Fruit fly (Drosophila melanogaster): ENCODE measurements around the gene chas.

Gene chas

DNA sequence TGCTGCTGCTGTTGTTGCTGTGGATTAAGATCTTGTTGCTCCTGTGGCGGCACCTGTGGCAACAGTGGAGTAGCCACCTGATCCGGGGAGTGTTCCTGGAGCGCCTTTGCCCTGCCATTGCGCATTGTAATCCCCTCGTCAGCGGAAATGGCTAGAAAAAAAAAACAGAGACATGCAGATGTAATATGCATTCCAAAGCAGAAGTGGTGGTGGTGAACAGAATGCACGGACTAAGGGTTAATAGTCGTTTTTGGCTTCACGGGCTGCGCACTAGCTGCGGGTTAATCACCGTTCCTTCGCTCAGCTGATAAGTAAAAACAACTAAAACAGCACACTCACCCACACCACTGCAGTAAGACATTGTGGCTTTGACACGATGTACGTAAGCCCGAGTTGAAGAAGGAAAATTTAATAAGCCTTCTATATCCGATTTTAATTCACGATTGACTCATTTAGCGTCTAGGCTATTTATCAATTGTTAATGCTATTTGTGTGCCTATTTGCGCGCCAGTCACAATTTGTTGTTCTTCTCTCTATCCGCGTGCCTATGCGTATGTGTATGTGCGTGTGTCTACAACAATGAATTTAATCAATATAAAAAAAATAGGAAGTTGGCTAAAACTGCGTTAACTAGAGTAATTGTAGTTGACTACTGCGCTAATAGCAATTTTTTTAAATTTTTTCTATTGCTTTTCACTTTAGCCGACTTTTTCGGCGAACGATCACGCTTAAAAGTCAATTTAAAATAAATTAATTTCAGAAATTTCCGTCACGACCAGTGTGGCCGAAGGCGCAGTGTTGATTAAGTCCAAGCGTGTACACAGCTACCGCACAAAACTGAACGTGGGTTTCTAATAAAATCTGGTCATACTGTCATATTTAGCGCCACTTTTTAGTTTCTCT lies 71.2 kb downstream of the chas start, which contains the start of gene stas (continued):
- TF ChIP-seq CG11696 (GFP tag; IDR thresholded peaks at IDR 0.05): no peak
- peak; percentile 30 for TF ChIP-seq CG2678 (tag; optimal IDR thresholded peaks at IDR 0.05)
- TF ChIP-seq BEAF-32 (GFP tag; optimal IDR thresholded peaks at IDR 0.05): peak; percentile 44
- TF ChIP-seq CG32767 (GFP tag; IDR thresholded peaks at IDR 0.05): 0 out of 2 replicates have a peak, but pooled peaks have one; percentile 20
- TF ChIP-seq CG9609 (GFP tag; optimal IDR thresholded peaks at IDR 0.05): no peak
- no peak for TF ChIP-seq btn (GFP tag; optimal IDR thresholded peaks at IDR 0.05)
- TF ChIP-seq sens-2 (GFP tag; IDR thresholded peaks at IDR 0.05): no peak
- no peak for TF ChIP-seq br (optimal IDR thresholded peaks at IDR 0.05)
- peak; percentile 63 for TF ChIP-seq CG15514 (GFP tag; optimal IDR thresholded peaks at IDR 0.05)
- TF ChIP-seq repo (GFP tag; optimal IDR thresholded peaks at IDR 0.05): no peak
- no peak for TF ChIP-seq Jarid2 (GFP tag; optimal IDR thresholded peaks at IDR 0.05)
- peak; percentile 61 for TF ChIP-seq onecut (GFP tag; IDR thresholded peaks at IDR 0.05)
- no peak for TF ChIP-seq sim (GFP tag; IDR thresholded peaks at IDR 0.05)
- no peak for TF ChIP-seq gce (GFP tag; IDR thresholded peaks at IDR 0.05)
- TF ChIP-seq CG15601 (tag; optimal IDR thresholded peaks at IDR 0.05): peak; percentile 35
- TF ChIP-seq slp2 (GFP tag; optimal IDR thresholded peaks at IDR 0.05): no peak
- no peak for TF ChIP-seq Hr3 (GFP tag; optimal IDR thresholded peaks at IDR 0.05)
- TF ChIP-seq Dp (GFP tag; optimal IDR thresholded peaks at IDR 0.05): peak; percentile 78
- no peak for TF ChIP-seq luna (GFP tag; optimal IDR thresholded peaks at IDR 0.05)
- TF ChIP-seq zen2 (GFP tag; IDR thresholded peaks at IDR 0.05; ENCODE audit: partially characterized antibody): no peak
- TF ChIP-seq CG13624 (GFP tag; optimal IDR thresholded peaks at IDR 0.05): peak; percentile 24
- TF ChIP-seq ap (GFP tag; IDR thresholded peaks at IDR 0.05): no peak
- TF ChIP-seq CG6791 (GFP tag; IDR thresholded peaks at IDR 0.05; ENCODE audit: partially characterized antibody): peak; percentile 29; the same call in 2 of the 3 replicates
- TF ChIP-seq NFAT (GFP tag; IDR thresholded peaks at IDR 0.05): peak; percentile 55; the same call in 1 of the 2 replicates
- TF ChIP-seq schlank (tag; optimal IDR thresholded peaks at IDR 0.05): no peak
- TF ChIP-seq CG6689 (GFP tag; IDR thresholded peaks at IDR 0.05): no peak
- TF ChIP-seq D (optimal IDR thresholded peaks at IDR 0.05): no peak
- no peak for TF ChIP-seq D (GFP tag; optimal IDR thresholded peaks at IDR 0.05)
- no peak for TF ChIP-seq Dfd (GFP tag; optimal IDR thresholded peaks at IDR 0.05)
- TF ChIP-seq amos (GFP tag; IDR thresholded peaks at IDR 0.05; ENCODE audit: partially characterized antibody): 0 out of 2 replicates have a peak, but pooled peaks have one; percentile 23
- peak; percentile 42; the same call in 1 of the 3 replicates for TF ChIP-seq CG34422 (GFP tag; IDR thresholded peaks at IDR 0.05)
- no peak for TF ChIP-seq gt (GFP tag; IDR thresholded peaks at IDR 0.05)
- TF ChIP-seq CG30020 (tag; optimal IDR thresholded peaks at IDR 0.05): peak; percentile 7
- peak; percentile 47 for TF ChIP-seq Max (GFP tag; optimal IDR thresholded peaks at IDR 0.05)
- TF ChIP-seq seq (GFP tag; IDR thresholded peaks at IDR 0.05): no peak
- TF ChIP-seq HHEX (GFP tag; optimal IDR thresholded peaks at IDR 0.05): peak; percentile 11
- TF ChIP-seq CG11247 (GFP tag; IDR thresholded peaks at IDR 0.05): no peak
- no peak for TF ChIP-seq CG31224 (GFP tag; IDR thresholded peaks at IDR 0.05)
- no peak for TF ChIP-seq Xrp1 (GFP tag; IDR thresholded peaks at IDR 0.05)
- no peak for TF ChIP-seq fd64A (GFP tag; optimal IDR thresholded peaks at IDR 0.05)
- TF ChIP-seq sna (GFP tag; IDR thresholded peaks at IDR 0.05; ENCODE audit: partially characterized antibody): no peak
- no peak for TF ChIP-seq Myb (GFP tag; optimal IDR thresholded peaks at IDR 0.05)
- peak; percentile 7 for TF ChIP-seq trem (tag; optimal IDR thresholded peaks at IDR 0.05)
- no peak for TF ChIP-seq CG9817 (tag; optimal IDR thresholded peaks at IDR 0.05)
- TF ChIP-seq Dref (GFP tag; IDR thresholded peaks at IDR 0.05): peak; percentile 37; the same call in 1 of the 2 replicates
- no peak for TF ChIP-seq ATbp (GFP tag; optimal IDR thresholded peaks at IDR 0.05)
- TF ChIP-seq Trl (optimal IDR thresholded peaks at IDR 0.05): no peak
- TF ChIP-seq Trl (GFP tag; optimal IDR thresholded peaks at IDR 0.05): no peak
- no peak for TF ChIP-seq CG4328 (GFP tag; optimal IDR thresholded peaks at IDR 0.05)
- TF ChIP-seq CG32532 (GFP tag; IDR thresholded peaks at IDR 0.05): peak; percentile 18; the same call in 1 of the 2 replicates

Data from whole organism, embryonic.